Worm (Caenorhabditis elegans): ENCODE data around the gene R193.1.

Gene R193.1

ce11 chrX:1123471-1123870 lies 31.3 kb upstream of the R193.1 start:
- TF ChIP-seq sem-2 (GFP tag; optimal IDR thresholded peaks at IDR 0.05) (no peak), ceh-39 (tag; optimal IDR thresholded peaks at IDR 0.05) (no peak), nhr-2 (tag; optimal IDR thresholded peaks at IDR 0.05) (no peak), ceh-83 (GFP tag; optimal IDR thresholded peaks at IDR 0.05) (no peak), ztf-11 (tag; optimal IDR thresholded peaks at IDR 0.05) (no peak), sptf-1 (tag; optimal IDR thresholded peaks at IDR 0.05) (no peak), tbx-8 (GFP tag; optimal IDR thresholded peaks at IDR 0.05) (no peak), ceh-43 (GFP tag; optimal IDR thresholded peaks at IDR 0.05) (no peak), drap-1 (GFP tag; optimal IDR thresholded peaks at IDR 0.05) (no peak), mab-5 (tag; optimal IDR thresholded peaks at IDR 0.05) (no peak), blmp-1 (tag; optimal IDR thresholded peaks at IDR 0.05) (no peak), M03D4.4 (tag; optimal IDR thresholded peaks at IDR 0.05) (no peak), elt-3 (tag; optimal IDR thresholded peaks at IDR 0.05) (no peak), unc-62 (GFP tag; optimal IDR thresholded peaks at IDR 0.05) (no peak)

DNA sequence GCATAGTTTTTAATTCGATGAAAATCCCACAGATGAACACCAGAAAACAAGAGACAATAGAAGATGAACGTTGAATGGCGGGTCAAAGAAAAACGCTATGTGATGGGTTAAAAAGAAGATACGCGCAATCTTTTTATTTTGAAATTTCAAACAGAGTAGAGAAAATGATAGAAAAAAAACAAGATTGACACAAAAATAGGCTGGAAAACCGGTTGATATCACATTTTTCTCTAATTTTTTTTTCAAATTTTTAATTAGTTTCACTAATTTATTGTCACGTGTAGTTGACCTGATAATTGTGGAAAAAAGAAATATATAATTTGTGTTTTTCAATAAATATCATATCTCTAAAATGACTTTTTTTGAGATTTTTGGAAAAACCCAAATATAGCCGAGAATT lies 30.6 kb upstream of the R193.1 start, which contains the start of gene C05D9.9:
C05D9.9 (minus strand) TSS at position 101 of the 400 bp plus-strand sequence.
- TF ChIP-seq elt-1 (tag; optimal IDR thresholded peaks at IDR 0.05; ENCODE audit: borderline replicate concordance, insufficient read depth) (no peak), pha-4 (tag; optimal IDR thresholded peaks at IDR 0.05) (no peak), elt-3 (tag; optimal IDR thresholded peaks at IDR 0.05) (no peak), drap-1 (GFP tag; optimal IDR thresholded peaks at IDR 0.05) (no peak), hlh-1 (tag; optimal IDR thresholded peaks at IDR 0.05) (no peak), sem-2 (GFP tag; optimal IDR thresholded peaks at IDR 0.05) (no peak), snpc-4 (tag; optimal IDR thresholded peaks at IDR 0.05) (no peak), lin-32 (GFP tag; optimal IDR thresholded peaks at IDR 0.05) (no peak), ces-1 (GFP tag; optimal IDR thresholded peaks at IDR 0.05) (no peak), nhr-12 (tag; optimal IDR thresholded peaks at IDR 0.05) (no peak), nhr-2 (tag; optimal IDR thresholded peaks at IDR 0.05) (no peak), ceh-39 (tag; optimal IDR thresholded peaks at IDR 0.05) (no peak), flh-1 (GFP tag; optimal IDR thresholded peaks at IDR 0.05) (no peak), ham-2 (GFP tag; optimal IDR thresholded peaks at IDR 0.05) (no peak), unc-120 (tag; optimal IDR thresholded peaks at IDR 0.05; ENCODE audit: poor library complexity, severe bottlenecking) (no peak)

DNA sequence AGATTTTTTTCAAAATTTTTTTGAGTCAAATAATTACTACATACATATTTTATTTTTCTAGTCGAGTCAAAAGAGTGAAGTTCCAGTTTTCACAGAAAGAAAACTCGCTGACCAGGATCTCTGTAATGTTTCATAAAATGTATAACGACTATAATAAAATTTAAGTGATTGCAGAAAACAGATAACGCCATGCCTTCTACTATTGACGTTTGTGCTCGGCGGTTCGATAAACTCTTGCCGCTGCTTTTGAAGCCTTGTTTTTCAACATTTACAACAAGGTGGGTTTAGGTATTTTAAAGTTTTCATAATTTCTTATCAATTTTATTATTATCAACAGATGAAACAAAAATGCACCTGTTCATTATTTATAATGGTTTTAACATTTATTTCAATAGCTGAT lies 29.3 kb upstream of the R193.1 start, which contains the start of gene lmp-2:
lmp-2 (plus strand) TSS at position 190 of the 400 bp plus-strand sequence.
- no peak for TF ChIP-seq mls-2 (tag; optimal IDR thresholded peaks at IDR 0.05)
- TF ChIP-seq sem-2 (GFP tag; optimal IDR thresholded peaks at IDR 0.05): no peak

DNA sequence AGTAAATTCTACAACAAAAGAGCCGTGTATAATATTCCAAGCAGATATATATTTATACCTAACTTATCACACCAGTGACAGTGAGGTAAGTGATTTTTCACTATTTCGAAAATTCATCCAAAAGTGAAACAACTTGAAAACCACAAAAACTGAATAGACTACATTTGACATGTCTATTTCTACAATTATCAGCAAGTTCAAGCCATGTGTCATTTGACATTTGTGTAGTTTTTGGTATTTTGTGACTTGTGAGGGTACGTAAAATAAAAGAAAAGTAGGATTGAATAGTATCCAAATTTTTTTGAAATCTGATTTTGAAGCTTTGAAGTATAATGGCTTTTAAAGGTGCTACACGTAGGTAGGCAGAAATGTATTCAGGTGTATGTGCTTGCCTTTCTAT lies 28.5 kb upstream of the R193.1 start:
- TF ChIP-seq unc-62 (GFP tag; optimal IDR thresholded peaks at IDR 0.05) (no peak), unc-120 (tag; optimal IDR thresholded peaks at IDR 0.05; ENCODE audit: poor library complexity, severe bottlenecking) (no peak), drap-1 (GFP tag; optimal IDR thresholded peaks at IDR 0.05) (no peak), mab-5 (tag; optimal IDR thresholded peaks at IDR 0.05) (no peak), flh-1 (GFP tag; optimal IDR thresholded peaks at IDR 0.05) (no peak), nhr-2 (tag; optimal IDR thresholded peaks at IDR 0.05) (no peak)

DNA sequence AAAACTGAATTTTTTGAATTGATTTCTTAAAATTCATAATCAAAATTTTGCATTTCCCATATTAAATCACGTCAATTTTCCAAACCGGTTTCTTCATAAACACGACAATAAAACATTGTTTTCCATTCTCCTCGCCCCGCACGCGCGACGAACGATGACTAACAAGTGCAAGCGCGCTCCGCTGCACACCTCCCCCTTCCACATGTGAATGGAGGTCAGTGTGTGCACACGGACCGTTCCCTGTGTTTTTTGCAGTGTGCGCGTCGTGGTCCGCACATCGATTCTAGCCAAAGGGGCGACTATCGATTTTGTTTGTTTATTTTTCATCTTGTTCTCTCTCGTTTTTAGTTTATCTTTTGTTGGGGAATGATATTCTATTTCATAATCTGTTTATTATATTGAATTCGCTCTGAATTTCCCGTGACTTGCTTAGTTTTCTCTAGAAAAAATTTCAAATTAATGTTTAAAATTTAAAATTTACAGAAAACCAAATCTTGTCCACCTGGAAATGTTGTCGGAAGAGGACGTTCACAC lies 26.2 kb upstream of the R193.1 start, which contains the start of gene snx-1:
snx-1 (plus strand) TSS at position 484 of the 534 bp plus-strand sequence.
- TF ChIP-seq M03D4.4 (tag; optimal IDR thresholded peaks at IDR 0.05) (peak; percentile 29), mep-1 (tag; optimal IDR thresholded peaks at IDR 0.05) (peak; percentile 1), mls-2 (tag; optimal IDR thresholded peaks at IDR 0.05) (no peak), elt-3 (tag; optimal IDR thresholded peaks at IDR 0.05) (no peak), lin-13 (tag; optimal IDR thresholded peaks at IDR 0.05) (peak; percentile 78), sptf-1 (tag; optimal IDR thresholded peaks at IDR 0.05) (peak; percentile 52), ceh-39 (tag; optimal IDR thresholded peaks at IDR 0.05) (peak; percentile 25), pha-4 (tag; optimal IDR thresholded peaks at IDR 0.05) (peak; percentile 20), nhr-76 (tag; optimal IDR thresholded peaks at IDR 0.05) (no peak), bed-3 (GFP tag; optimal IDR thresholded peaks at IDR 0.05) (no peak), cnd-1 (tag; optimal IDR thresholded peaks at IDR 0.05) (peak; percentile 38), drap-1 (GFP tag; optimal IDR thresholded peaks at IDR 0.05) (peak; percentile 26), ham-2 (GFP tag; optimal IDR thresholded peaks at IDR 0.05) (no peak), lsy-2 (tag; optimal IDR thresholded peaks at IDR 0.05) (no peak), nhr-2 (tag; optimal IDR thresholded peaks at IDR 0.05) (peak; percentile 21), nhr-237 (tag; optimal IDR thresholded peaks at IDR 0.05) (peak; percentile 35)

Data from whole organism, mixed stage, embryonic.